Fruit fly (Drosophila melanogaster) whole organism, embryonic: ENCODE results near the gene CG46311.

Experiments
- Abd-B ChIP-seq: fragments of 200-800 bp; sonication (Bioruptor generic); optimal IDR thresholded peaks from 2 replicates; lab custom pipeline; 2018; ENCODE audit warnings: missing biosample characterization, mild to moderate bottlenecking, missing genetic modification characterization, moderate library complexity
- Bgb ChIP-seq: fragments of 200-800 bp; sonication (Bioruptor generic); IDR thresholded peaks from 2 replicates; pipeline ENCODE4 v1.3.6; 2022; ENCODE audit warnings: missing biosample characterization, missing genetic modification characterization; ENCODE audit not compliant: partially characterized antibody
- CG10654 ChIP-seq: fragments of 200-800 bp; sonication (Bioruptor generic); optimal IDR thresholded peaks from 2 replicates; lab custom pipeline; 2016; ENCODE audit warnings: missing biosample characterization, missing genetic modification characterization
- CG10959 ChIP-seq: fragments of 200-800 bp; sonication (Bioruptor generic); IDR thresholded peaks from 2 replicates; pipeline ENCODE4 v1.3.6; 2022; ENCODE audit warnings: missing biosample characterization, missing genetic modification characterization
- CG10979 ChIP-seq: fragments of 200-800 bp; sonication (Bioruptor generic); optimal IDR thresholded peaks from 2 replicates; lab custom pipeline; 2018; ENCODE audit warnings: missing biosample characterization, mild to moderate bottlenecking, missing genetic modification characterization, moderate library complexity
- CG12104 ChIP-seq: fragments of 200-800 bp; sonication (Bioruptor generic); optimal IDR thresholded peaks from 3 replicates; lab custom pipeline; 2016; ENCODE audit warnings: missing biosample characterization, missing genetic modification characterization
- CG13775 ChIP-seq: fragments of 200-800 bp; sonication (Bioruptor generic); optimal IDR thresholded peaks from 3 replicates; lab custom pipeline; 2017; ENCODE audit warnings: missing biosample characterization, mild to moderate bottlenecking, missing genetic modification characterization
- CG14014 ChIP-seq: fragments of 200-800 bp; sonication (Bioruptor generic); IDR thresholded peaks from 2 replicates; pipeline ENCODE4 v1.3.6; 2022; ENCODE audit warnings: missing biosample characterization, missing genetic modification characterization
- CG1529 ChIP-seq: fragments of 200-800 bp; sonication (Bioruptor generic); optimal IDR thresholded peaks from 3 replicates; lab custom pipeline; 2018; ENCODE audit warnings: missing biosample characterization, missing genetic modification characterization
- CG15514 ChIP-seq: fragments of 200-800 bp; sonication (Bioruptor generic); optimal IDR thresholded peaks from 3 replicates; lab custom pipeline; 2017; ENCODE audit warnings: missing biosample characterization, missing genetic modification characterization, mild to moderate bottlenecking, moderate library complexity, missing genetic modification reagents
- CG18011 ChIP-seq: fragments of 200-800 bp; sonication (Bioruptor generic); optimal IDR thresholded peaks from 2 replicates; lab custom pipeline; 2017; ENCODE audit warnings: missing biosample characterization, missing genetic modification characterization, mild to moderate bottlenecking, moderate library complexity, missing genotype
- CG32767 ChIP-seq: fragments of 200-800 bp; sonication (Bioruptor generic); IDR thresholded peaks from 2 replicates; pipeline ENCODE4 v1.3.6; 2022; ENCODE audit warnings: missing biosample characterization, missing genetic modification characterization
- CG33557 ChIP-seq: fragments of 200-800 bp; sonication (Bioruptor generic); optimal IDR thresholded peaks from 2 replicates; lab custom pipeline; 2019; ENCODE audit warnings: missing biosample characterization, mild to moderate bottlenecking, missing genetic modification characterization, moderate library complexity
- CG34422 ChIP-seq: fragments of 200-800 bp; sonication (Bioruptor generic); IDR thresholded peaks from 3 replicates; pipeline ENCODE4 v1.3.6; 2022; ENCODE audit warnings: missing biosample characterization, missing genetic modification characterization
- CG42726 ChIP-seq: fragments of 200-800 bp; sonication (Bioruptor generic); IDR thresholded peaks from 2 replicates; pipeline ENCODE4 v1.3.6; 2022; ENCODE audit warnings: missing biosample characterization, missing genetic modification characterization; ENCODE audit not compliant: partially characterized antibody
- CG6765 ChIP-seq: fragments of 200-800 bp; sonication (Bioruptor generic); optimal IDR thresholded peaks from 3 replicates; lab custom pipeline; 2017; ENCODE audit warnings: missing biosample characterization, mild to moderate bottlenecking, missing genetic modification characterization
- CG8089 ChIP-seq: fragments of 200-800 bp; sonication (Bioruptor generic); optimal IDR thresholded peaks from 3 replicates; lab custom pipeline; 2016; ENCODE audit warnings: missing biosample characterization, missing genetic modification characterization
- CG9797 ChIP-seq: fragments of 200-800 bp; sonication (Bioruptor generic); optimal IDR thresholded peaks from 3 replicates; lab custom pipeline; 2018; ENCODE audit warnings: missing biosample characterization, mild to moderate bottlenecking, missing genetic modification characterization
- CoRest ChIP-seq: fragments of 200-800 bp; sonication (Bioruptor generic); optimal IDR thresholded peaks from 3 replicates; lab custom pipeline; 2018; ENCODE audit warnings: missing biosample characterization, mild to moderate bottlenecking, missing genetic modification characterization, moderate library complexity
- Deaf1 ChIP-seq: fragments of 200-800 bp; optimal IDR thresholded peaks from 3 replicates; lab custom pipeline; 2019; ENCODE audit warnings: missing biosample characterization, mild to moderate bottlenecking, missing genetic modification characterization, moderate library complexity
- Dip3 ChIP-seq: fragments of 200-800 bp; sonication (Bioruptor generic); optimal IDR thresholded peaks from 3 replicates; lab custom pipeline; 2016; ENCODE audit warnings: missing biosample characterization, missing genetic modification characterization
- Doc2 ChIP-seq: fragments of 200-800 bp; sonication (Bioruptor generic); IDR thresholded peaks from 2 replicates; pipeline ENCODE4 v1.3.6; 2022; ENCODE audit warnings: missing biosample characterization, missing genetic modification characterization
- H2.0 ChIP-seq: fragments of 200-800 bp; sonication (Bioruptor generic); IDR thresholded peaks from 2 replicates; pipeline ENCODE4 v1.3.6; 2022; ENCODE audit warnings: missing biosample characterization, missing genetic modification characterization
- Hey ChIP-seq: fragments of 200-800 bp; sonication (Bioruptor generic); optimal IDR thresholded peaks from 3 replicates; lab custom pipeline; 2018; ENCODE audit warnings: missing biosample characterization, mild to moderate bottlenecking, missing genetic modification characterization
- Hr51 ChIP-seq, 2 experiments: fragments of 200-800 bp; sonication (Bioruptor generic); optimal IDR thresholded peaks; 2 replicates in 1 of 2; 3 replicates in 1 of 2; lab custom pipeline; 2016 to 2018; ENCODE audit warnings: missing biosample characterization in 2 of 2, missing genetic modification characterization in 2 of 2, mild to moderate bottlenecking in 1 of 2, moderate library complexity in 1 of 2
- MESR4 ChIP-seq: fragments of 200-800 bp; sonication (Bioruptor generic); optimal IDR thresholded peaks from 2 replicates; lab custom pipeline; 2018; ENCODE audit warnings: missing biosample characterization, mild to moderate bottlenecking, missing genetic modification characterization, moderate library complexity
- Mad ChIP-seq: fragments of 200-800 bp; sonication (Bioruptor generic); optimal IDR thresholded peaks from 2 replicates; lab custom pipeline; 2016; ENCODE audit warnings: missing biosample characterization, missing genetic modification characterization
- Nf-YA ChIP-seq: fragments of 200-800 bp; sonication (Bioruptor generic); IDR thresholded peaks from 2 replicates; pipeline ENCODE4 v1.3.6; 2022; ENCODE audit warnings: missing biosample characterization, missing genetic modification characterization
- Ptx1 ChIP-seq: fragments of 200-800 bp; sonication (Bioruptor generic); IDR thresholded peaks from 2 replicates; pipeline ENCODE4 v1.3.6; 2022; ENCODE audit warnings: missing biosample characterization, missing genetic modification characterization
- Taf1 ChIP-seq: fragments of 200-800 bp; sonication (Bioruptor generic); IDR thresholded peaks from 2 replicates; pipeline ENCODE4 v1.3.6; 2022; ENCODE audit warnings: missing biosample characterization, missing genetic modification characterization
- Tbp ChIP-seq: fragments of >200 bp; optimal IDR thresholded peaks from 2 replicates; lab custom pipeline; 2018; ENCODE audit warnings: missing biosample characterization, missing genetic modification characterization
- Xrp1 ChIP-seq: fragments of 200-800 bp; sonication (Bioruptor generic); IDR thresholded peaks from 2 replicates; pipeline ENCODE4 v1.3.6; 2022; ENCODE audit warnings: missing biosample characterization, missing genetic modification characterization
- ara ChIP-seq: fragments of 200-800 bp; sonication (Bioruptor generic); IDR thresholded peaks from 2 replicates; pipeline ENCODE4 v1.3.6; 2022; ENCODE audit warnings: missing biosample characterization, missing genetic modification characterization
- chinmo ChIP-seq: fragments of 200-800 bp; sonication (Bioruptor generic); IDR thresholded peaks from 4 replicates; pipeline ENCODE4 v1.3.6; 2022; ENCODE audit warnings: missing biosample characterization, missing genetic modification characterization; ENCODE audit not compliant: partially characterized antibody
- dan ChIP-seq: fragments of 200-800 bp; sonication (Bioruptor generic); IDR thresholded peaks from 2 replicates; pipeline ENCODE4 v1.3.6; 2022; ENCODE audit warnings: missing biosample characterization, missing genetic modification characterization
- ewg ChIP-seq: fragments of 200-800 bp; sonication (Bioruptor generic); optimal IDR thresholded peaks from 3 replicates; lab custom pipeline; 2017; ENCODE audit warnings: mild to moderate bottlenecking, missing biosample characterization, missing genetic modification reagents, missing genetic modification characterization
- fd3F ChIP-seq: fragments of 200-800 bp; sonication (Bioruptor generic); optimal IDR thresholded peaks from 2 replicates; lab custom pipeline; 2018; ENCODE audit warnings: missing biosample characterization, mild to moderate bottlenecking, missing genetic modification characterization, moderate library complexity
- grau ChIP-seq: fragments of 200-800 bp; optimal IDR thresholded peaks from 3 replicates; lab custom pipeline; 2019; ENCODE audit warnings: missing biosample characterization, mild to moderate bottlenecking, missing genetic modification characterization, moderate library complexity
- hkb ChIP-seq, 2 experiments: fragments of 200-800 bp in 1 of 2; fragments of >200 bp in 1 of 2; sonication (Bioruptor generic) in 1 of 2; IDR thresholded peaks in 1 of 2; optimal IDR thresholded peaks in 1 of 2; 2 replicates each; pipeline versions ENCODE4 v1.3.6 to Lab custom; 2017 to 2022; ENCODE audit warnings: missing biosample characterization in 1 of 2, missing genetic modification characterization in 1 of 2
- luna ChIP-seq: fragments of 200-800 bp; sonication (Bioruptor generic); optimal IDR thresholded peaks from 2 replicates; lab custom pipeline; 2016; ENCODE audit warnings: missing biosample characterization, missing genetic modification characterization
- maf-S ChIP-seq: fragments of 200-800 bp; sonication (Bioruptor generic); optimal IDR thresholded peaks from 2 replicates; lab custom pipeline; 2016; ENCODE audit warnings: missing biosample characterization, missing genetic modification characterization
- pan ChIP-seq, 4 experiments: fragments of >200 bp in 3 of 4; fragments of 200-800 bp in 1 of 4; sonication (Bioruptor generic) in 1 of 4; optimal IDR thresholded peaks in 3 of 4; IDR thresholded peaks in 1 of 4; 2 replicates each; pipeline versions ENCODE4 v1.3.6 to Lab custom; 2017 to 2022; ENCODE audit warnings: missing biosample characterization in 2 of 4, missing genetic modification characterization in 2 of 4, mixed read lengths in 1 of 4
- sisA ChIP-seq: fragments of 200-800 bp; sonication (Bioruptor generic); IDR thresholded peaks from 2 replicates; pipeline ENCODE4 v1.3.6; 2022; ENCODE audit warnings: missing biosample characterization, missing genetic modification characterization
- stc ChIP-seq: fragments of 200-800 bp; sonication (Bioruptor generic); IDR thresholded peaks from 2 replicates; pipeline ENCODE4 v1.3.6; 2022; ENCODE audit warnings: missing biosample characterization, missing genetic modification characterization
- stwl ChIP-seq: fragments of 200-800 bp; sonication (Bioruptor generic); optimal IDR thresholded peaks from 3 replicates; lab custom pipeline; 2018; ENCODE audit warnings: missing biosample characterization, mild to moderate bottlenecking, missing genetic modification characterization, moderate library complexity
- wor ChIP-seq: fragments of 200-800 bp; sonication (Bioruptor generic); IDR thresholded peaks from 2 replicates; pipeline ENCODE4 v1.3.6; 2022; ENCODE audit warnings: missing biosample characterization, missing genetic modification characterization

The CG46311 gene

DNA sequence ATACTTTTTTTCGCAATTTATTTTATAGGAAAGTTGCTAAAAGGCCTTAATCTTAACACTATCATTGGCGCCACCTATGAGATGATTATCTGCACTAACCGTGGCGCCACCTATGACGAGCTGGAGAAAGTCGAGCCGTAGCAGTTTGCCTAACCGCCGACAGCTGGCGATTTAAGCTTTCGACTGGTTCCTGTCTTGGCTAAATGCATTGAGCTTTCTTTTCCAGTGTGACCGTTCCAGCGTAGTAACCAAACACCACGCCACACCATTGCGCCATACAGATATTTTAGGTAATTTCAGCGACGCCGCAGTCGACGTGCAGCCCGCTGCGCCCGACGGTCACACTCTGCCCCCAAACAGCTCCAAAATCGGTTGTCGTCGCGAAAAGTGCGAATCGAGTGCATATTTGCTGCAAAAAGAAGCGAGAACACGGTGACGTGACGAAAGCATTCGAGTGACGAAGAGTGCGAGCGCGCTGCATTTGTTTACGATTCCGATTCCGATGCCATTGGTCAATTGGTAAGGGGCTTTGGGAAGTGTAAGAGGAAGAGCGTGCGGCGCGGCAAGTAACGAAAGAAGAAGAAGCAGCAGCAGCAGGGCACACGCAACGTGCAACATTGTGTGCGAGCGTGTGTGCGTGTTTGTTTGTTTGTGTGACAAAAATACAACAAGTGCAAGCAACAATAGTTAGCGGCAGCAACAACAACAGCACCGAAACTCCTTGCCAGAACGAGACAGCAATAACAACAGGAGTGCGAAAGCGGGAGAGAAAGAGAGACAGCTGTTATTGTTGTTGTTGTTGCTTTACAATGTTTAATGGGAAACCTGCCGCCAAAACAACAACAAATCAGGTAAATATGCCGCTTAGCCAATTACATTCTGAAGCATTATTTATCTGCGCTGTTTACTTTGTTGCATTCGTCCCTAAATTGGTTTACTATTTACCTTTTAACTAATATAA, at the start of gene CG46311, which contains the start of gene Tpst (continued):
- TF ChIP-seq Bgb (GFP tag; lab: Robert Waterston, UW) = peak; percentile 51
- TF ChIP-seq stwl = peak; percentile 53
- TF ChIP-seq sisA (GFP tag; lab: Robert Waterston, UW) = peak; percentile 67
- TF ChIP-seq fd3F = peak; percentile 29
- TF ChIP-seq Deaf1 (tag; lab: Kevin White, UChicago) = peak; percentile 65
- TF ChIP-seq Hr51 (GFP tag; optimal IDR thresholded peaks at IDR 0.05; lab: Kevin White, UChicago) = peak; percentile 5 to 35
- TF ChIP-seq CG10979 (tag; lab: Kevin White, UChicago) = peak; percentile 100
- TF ChIP-seq ara (GFP tag; lab: Robert Waterston, UW) = peak; percentile 58
- no peak for TF ChIP-seq Tbp (GFP tag; lab: Kevin White, UChicago)
- no peak for TF ChIP-seq dan
- peak; percentile 23 for TF ChIP-seq CG10654 (GFP tag; lab: Kevin White, UChicago)
- no peak for TF ChIP-seq CG1529 (GFP tag; lab: Kevin White, UChicago)
- peak; percentile 66 for TF ChIP-seq CG8089 (GFP tag; lab: Kevin White, UChicago)
- TF ChIP-seq CG10959 = peak; percentile 43
- TF ChIP-seq CG18011 = no peak
- peak; percentile 4 for TF ChIP-seq CG33557 (GFP tag; lab: Kevin White, UChicago)
- peak; percentile 84 for TF ChIP-seq MESR4 (GFP tag; lab: Kevin White, UChicago)
- peak; percentile 28 for TF ChIP-seq maf-S (GFP tag; lab: Kevin White, UChicago)
- TF ChIP-seq CG6765 (GFP tag; lab: Kevin White, UChicago) = no peak
- TF ChIP-seq Dip3 (GFP tag; lab: Kevin White, UChicago) = peak; percentile 47
- TF ChIP-seq Nf-YA (GFP tag; lab: Robert Waterston, UW) = no peak
- TF ChIP-seq Doc2 (GFP tag; lab: Robert Waterston, UW) = no peak
- TF ChIP-seq CG34422 = peak; percentile 65; the same call in 2 of the 3 replicates
- peak; percentile 100 for TF ChIP-seq CG9797 (GFP tag; lab: Kevin White, UChicago)
- no peak for TF ChIP-seq Hey (tag; lab: Kevin White, UChicago)
- TF ChIP-seq Taf1 (GFP tag; lab: Robert Waterston, UW) = 0 out of 2 replicates have a peak, but pooled peaks have one; percentile 19
- TF ChIP-seq Xrp1 (GFP tag; lab: Robert Waterston, UW) = peak; percentile 34; the same call in 1 of the 2 replicates
- TF ChIP-seq luna = no peak
- TF ChIP-seq Ptx1 (GFP tag; lab: Robert Waterston, UW) = peak; percentile 73
- peak; percentile 61 for TF ChIP-seq grau (tag; lab: Kevin White, UChicago)
- TF ChIP-seq CG15514 = peak; percentile 79
- no peak for TF ChIP-seq Abd-B (GFP tag; lab: Kevin White, UChicago)
- peak; percentile 10 for TF ChIP-seq CG13775 (GFP tag; lab: Kevin White, UChicago)
- no peak for TF ChIP-seq hkb (optimal IDR thresholded peaks at IDR 0.05; lab: Kevin White, UChicago)
- 0 out of 2 replicates have a peak, but pooled peaks have one; percentile 25 for TF ChIP-seq hkb (GFP tag; IDR thresholded peaks at IDR 0.05; lab: Robert Waterston, UW)
- no peak for TF ChIP-seq stc (GFP tag; lab: Robert Waterston, UW)
- no peak; the same call in 1 of the 2 replicates for TF ChIP-seq CG42726
- TF ChIP-seq wor (GFP tag; lab: Robert Waterston, UW) = peak; percentile 31; the same call in 1 of the 2 replicates
- no peak for TF ChIP-seq CG12104 (GFP tag; lab: Kevin White, UChicago)
- 0 out of 4 replicates have a peak, but pooled peaks have one; percentile 71 for TF ChIP-seq chinmo (GFP tag; lab: Robert Waterston, UW)
- no peak for TF ChIP-seq CG32767 (GFP tag; lab: Robert Waterston, UW)
- TF ChIP-seq H2.0 (GFP tag; lab: Robert Waterston, UW) = peak; percentile 17; the same call in 1 of the 2 replicates
- TF ChIP-seq ewg (GFP tag; lab: Kevin White, UChicago) = peak; percentile 23
- peak; percentile 35 for TF ChIP-seq Mad (GFP tag; lab: Kevin White, UChicago)
- TF ChIP-seq CG14014 = peak; percentile 74
- no peak for TF ChIP-seq pan (optimal IDR thresholded peaks at IDR 0.05; lab: Kevin White, UChicago)
- TF ChIP-seq pan (GFP tag; optimal IDR thresholded peaks at IDR 0.05 in 1 of 2, IDR thresholded peaks at IDR 0.05 in 1 of 2) = peak in 1 of 2 experiments; percentile 71
- TF ChIP-seq CoRest (tag; lab: Kevin White, UChicago) = peak; percentile 44
